Worm (Caenorhabditis elegans) whole organism, L4/young adult: ENCODE data around the gene BE10.5.

Experiments used
- W03F9.2 ChIP-seq: fragments of 150-350 bp; optimal IDR thresholded peaks from 2 replicates; lab custom pipeline; 2014; ENCODE audit warnings: missing biosample characterization, missing genetic modification characterization
- him-1 ChIP-seq: sonication (generic microtip); optimal IDR thresholded peaks from 2 replicates; lab custom pipeline; 2016; ENCODE audit warnings: missing genotype, missing genetic modification reagents, missing genetic modification characterization, missing compliant biosample characterization

DNA sequence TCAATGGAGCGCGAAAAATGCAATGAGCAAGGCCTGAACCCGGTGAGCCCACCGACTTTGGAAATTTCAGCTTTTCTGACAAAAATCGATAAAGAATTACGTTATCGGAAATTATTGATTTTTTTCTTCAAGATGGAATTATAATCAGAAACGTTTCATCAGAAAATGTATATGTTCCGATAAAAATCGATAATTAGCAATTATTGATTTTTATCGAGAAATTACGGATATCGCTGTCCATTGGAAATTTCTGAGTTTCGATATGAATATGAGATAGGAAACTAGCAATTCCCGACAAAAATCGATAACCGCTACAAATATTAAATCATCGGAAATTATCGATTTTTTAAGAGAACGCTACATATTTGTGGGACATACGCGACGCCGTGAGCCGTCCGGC lies 12.4 kb downstream of the BE10.5 start:
- no peak for TF ChIP-seq him-1 (tag; lab: Kevin White, UChicago)
- no peak for TF ChIP-seq W03F9.2 (tag; lab: Kevin White, UChicago)
